Fruit fly (Drosophila melanogaster) whole organism, larva: ENCODE data around the gene mahe.

Experiments
- noc ChIP-seq: fragments of 200-800 bp; sonication (Bioruptor generic); optimal IDR thresholded peaks from 3 replicates; lab custom pipeline; 2019; ENCODE audit warnings: missing biosample characterization, mild to moderate bottlenecking, missing genetic modification characterization, moderate library complexity

Gene mahe

DNA sequence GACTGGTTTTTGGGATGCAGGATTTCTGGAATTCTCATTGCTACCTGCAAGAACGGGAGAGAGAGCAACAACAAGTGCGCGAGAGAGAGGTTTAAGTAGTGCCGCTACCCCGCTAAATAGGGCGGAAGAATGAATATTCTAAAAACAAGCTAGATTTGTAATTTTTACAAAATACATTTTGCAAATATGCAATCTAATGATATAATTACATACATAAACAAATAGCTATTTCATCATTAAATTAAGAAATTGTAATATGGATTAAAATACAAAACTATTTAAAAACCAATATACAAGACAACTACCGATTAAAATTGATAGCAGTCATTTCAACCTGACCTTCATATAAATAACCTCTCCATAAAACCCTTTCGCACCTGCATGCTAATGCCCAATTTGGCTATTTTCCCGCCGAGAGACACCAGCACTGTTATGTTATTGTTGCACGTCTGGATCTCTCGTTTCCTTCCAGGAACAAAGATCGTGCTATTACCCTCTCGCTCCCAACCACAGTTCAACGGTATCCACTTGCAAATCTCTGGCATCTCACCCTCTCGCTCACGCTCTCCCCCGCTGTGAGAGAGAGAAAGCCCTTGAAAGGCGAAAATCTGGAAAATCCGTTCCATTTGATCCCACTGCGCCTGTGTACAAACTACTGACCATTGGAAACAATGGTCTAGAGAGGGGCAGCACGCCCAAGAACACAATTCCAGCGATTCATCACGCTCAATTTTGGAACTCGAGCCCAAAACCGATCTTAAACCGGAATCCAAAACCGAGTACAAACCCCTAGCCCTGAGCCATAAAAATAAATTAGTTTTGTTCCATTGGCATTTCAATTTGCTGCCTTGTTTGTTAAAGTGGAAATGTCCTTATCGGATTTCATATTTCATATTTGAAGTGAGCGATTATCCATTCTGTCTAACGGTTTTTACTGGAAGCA is 39.3 kb downstream of the mahe start, which contains the start of gene Nek2:
TSS of gene Nek2 (minus strand) at position 51 of the 943 bp plus-strand sequence.
- no peak for TF ChIP-seq noc (tag; lab: Kevin White, UChicago)

DNA sequence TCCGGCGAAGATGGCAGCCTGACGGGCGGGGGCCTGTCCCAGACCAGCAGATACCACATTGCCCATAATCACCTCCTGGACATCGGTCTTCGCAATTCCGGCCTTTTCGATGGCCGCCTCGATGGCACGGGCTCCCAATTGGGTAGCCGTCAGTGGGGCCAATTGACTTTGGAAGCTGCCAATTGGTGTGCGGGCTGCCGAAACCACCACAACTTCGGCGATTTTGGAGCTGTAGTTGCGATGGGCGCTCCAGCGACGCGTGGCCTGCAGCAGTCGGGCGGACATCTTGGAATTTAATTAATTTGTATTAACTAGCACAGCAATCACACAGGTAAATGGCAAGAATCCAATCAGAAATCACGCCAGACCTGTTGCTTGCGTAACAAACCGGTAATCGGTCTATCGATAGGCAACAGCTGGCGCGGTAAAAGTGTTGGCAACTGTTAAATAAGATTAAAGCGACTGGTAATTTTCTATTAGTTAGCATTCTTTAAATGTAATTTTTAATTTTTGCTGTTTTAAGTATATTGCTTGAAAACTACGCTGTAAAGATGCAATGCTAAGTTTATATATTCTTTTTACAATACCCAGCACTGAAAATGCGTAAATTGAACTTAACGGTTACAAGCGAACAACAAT is 42.7 kb downstream of the mahe start, which contains the start of gene Acat1:
TSS of gene Acat1 (minus strand) at position 400 of the 639 bp plus-strand sequence.
- TF ChIP-seq noc (tag; lab: Kevin White, UChicago): peak; percentile 71

DNA sequence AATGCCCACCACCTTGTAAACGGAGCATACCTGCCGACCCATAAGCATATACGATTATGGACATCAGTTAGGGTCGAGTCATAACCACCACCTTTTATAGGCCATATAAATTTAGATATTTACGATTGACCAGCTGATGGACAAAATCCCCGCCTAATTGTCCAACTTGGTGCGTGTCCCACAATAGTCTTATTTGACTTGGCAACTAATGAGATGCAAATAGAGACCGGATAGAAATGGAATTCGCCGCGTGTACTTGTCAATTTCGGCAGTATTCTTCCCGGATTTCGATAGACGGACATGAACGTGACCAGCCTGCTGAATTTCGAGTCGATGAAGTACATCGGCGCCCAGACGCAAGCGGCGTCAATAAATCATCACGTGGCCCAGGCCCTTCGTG is 46.8 kb downstream of the mahe start, which contains the start of gene Ir7g:
TSS of gene Ir7g (plus strand) at position 301 of the 400 bp plus-strand sequence.
- TF ChIP-seq noc (tag; lab: Kevin White, UChicago): no peak

DNA sequence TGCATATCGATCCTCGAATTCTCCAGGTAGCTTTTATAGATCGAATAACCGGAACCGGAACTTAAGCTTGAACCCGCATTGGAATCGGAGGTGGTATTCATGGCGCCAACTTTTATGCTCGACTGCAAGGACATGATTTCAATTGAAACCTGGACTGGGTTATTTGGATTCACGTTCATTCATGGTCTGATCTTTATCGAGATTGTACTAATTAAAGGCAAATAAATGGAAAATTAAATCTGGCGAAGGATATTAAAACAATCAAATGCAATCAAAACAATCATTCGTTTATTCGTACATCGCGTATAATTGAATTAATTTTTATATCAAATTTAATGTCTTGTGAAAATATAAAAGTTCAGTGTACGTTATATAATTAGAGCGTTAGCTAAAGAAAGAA is 47.3 kb downstream of the mahe start, which contains the start of gene Ir7f:
TSS of gene Ir7f (minus strand) at position 101 of the 400 bp plus-strand sequence.
- no peak for TF ChIP-seq noc (tag; lab: Kevin White, UChicago)

DNA sequence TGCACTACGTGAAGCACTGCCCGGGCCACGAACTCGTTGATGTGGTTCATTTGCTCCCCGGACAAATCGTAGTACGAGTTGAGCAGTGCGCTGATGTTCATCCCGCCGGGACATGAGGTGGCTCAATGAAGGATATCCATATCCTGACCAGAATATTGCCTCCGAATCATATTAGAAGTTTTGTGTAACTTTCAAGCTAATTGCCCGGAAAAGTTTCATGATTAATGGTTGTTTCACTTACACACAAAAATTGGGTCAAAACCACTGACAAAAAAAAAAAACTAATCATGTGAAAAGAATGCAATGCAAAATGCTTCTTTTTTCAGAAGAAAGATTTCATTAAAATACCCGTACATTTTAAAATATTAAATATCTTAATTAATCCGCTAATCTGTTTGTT is 49.6 kb downstream of the mahe start, which contains the start of gene Ir7e:
TSS of gene Ir7e (minus strand) at position 101 of the 400 bp plus-strand sequence.
- TF ChIP-seq noc (tag; lab: Kevin White, UChicago): no peak

DNA sequence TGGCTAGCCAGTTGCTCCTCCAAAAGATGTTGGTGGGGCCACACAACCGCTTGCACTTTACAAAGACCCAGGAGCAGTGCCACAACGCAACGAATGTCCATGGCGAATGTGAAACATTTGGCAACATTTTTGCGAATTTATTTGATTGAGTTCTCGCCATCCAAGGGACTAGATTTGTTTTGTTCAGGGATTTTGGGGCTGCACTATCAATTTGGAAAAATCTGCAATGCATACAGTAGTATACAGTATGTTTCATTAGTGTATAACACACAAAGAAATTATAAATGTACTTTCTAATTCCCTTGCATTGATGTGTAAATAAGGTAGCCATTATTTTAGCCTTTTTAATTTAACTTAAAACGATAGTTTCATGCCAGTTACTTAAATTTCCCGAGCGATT is 52.4 kb downstream of the mahe start, which contains the start of gene Ir7d:
TSS of gene Ir7d (minus strand) at position 101 of the 400 bp plus-strand sequence.
- no peak for TF ChIP-seq noc (tag; lab: Kevin White, UChicago)

DNA sequence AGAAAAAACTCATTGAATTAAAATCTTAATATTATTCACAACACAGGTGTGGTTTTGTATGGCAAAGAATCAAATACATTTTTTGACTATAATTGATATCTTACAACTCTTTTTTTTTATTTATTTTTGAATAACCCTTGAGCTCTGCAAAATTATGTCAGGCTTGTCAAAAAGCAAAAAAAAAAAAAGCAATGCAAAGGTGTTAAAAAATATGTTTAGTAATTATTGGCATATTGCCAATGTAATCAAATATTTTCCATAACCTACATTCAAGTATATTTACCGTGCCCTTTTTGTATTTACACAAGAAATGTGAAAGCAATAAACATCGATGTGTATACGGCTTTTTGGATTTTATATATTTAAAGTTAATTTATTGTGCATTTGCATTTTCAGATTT is 57.1 kb downstream of the mahe start, which contains the start of gene Ir7c:
TSS of gene Ir7c (plus strand) at position 301 of the 400 bp plus-strand sequence.
- no peak for TF ChIP-seq noc (tag; lab: Kevin White, UChicago)

DNA sequence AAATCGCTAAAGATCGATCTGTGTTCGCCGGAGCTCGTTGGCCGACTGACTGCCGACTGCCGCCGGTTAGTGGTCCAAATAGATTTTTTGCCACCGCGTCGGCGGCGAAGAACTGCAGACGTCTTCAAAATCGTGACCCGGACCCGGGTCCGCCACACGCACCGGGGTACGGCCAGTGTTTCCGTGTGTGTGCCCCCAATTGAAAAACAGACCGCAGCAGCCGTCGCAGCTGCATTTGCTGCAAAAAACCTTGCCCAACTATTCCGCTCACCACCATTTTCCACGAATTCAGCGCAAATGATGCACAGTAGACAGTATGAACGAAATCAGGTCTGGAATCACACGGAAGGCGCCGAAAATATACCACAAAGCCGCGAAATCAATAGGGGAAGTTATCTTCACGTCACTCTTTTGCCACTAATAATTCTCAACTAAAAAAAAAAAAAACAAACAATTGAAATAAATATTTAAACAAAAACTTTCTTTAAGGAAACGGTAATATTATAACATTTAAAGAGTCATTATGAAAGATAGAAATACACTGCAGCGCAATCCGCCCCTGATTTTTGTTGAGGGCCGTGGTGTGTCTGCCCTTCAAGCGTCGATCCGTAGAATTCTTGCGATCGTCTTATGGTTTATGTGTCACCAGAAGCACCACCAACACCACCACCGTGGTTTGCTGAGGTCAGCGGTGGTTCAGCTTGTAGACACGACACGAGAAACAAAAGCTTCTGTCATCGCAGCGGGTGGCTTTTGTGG is 57.8 kb downstream of the mahe start, which contains the start of gene dec:
TSS of gene dec (minus strand) at position 51 of the 759 bp plus-strand sequence.
- TF ChIP-seq noc (tag; lab: Kevin White, UChicago): no peak
